Worm (Caenorhabditis elegans): Measurements from ENCODE around the gene fbxa-4.

fbxa-4 gene

ce11 chrII:2450990-2451389, 35.7 kb upstream of the fbxa-4 start (continued):
- no peak for TF ChIP-seq lim-7 (GFP tag; IDR thresholded peaks at IDR 0.05)
- TF ChIP-seq unc-62 (GFP tag; optimal IDR thresholded peaks at IDR 0.05 in 1 of 2), result no peak
- TF ChIP-seq unc-62 (tag; optimal IDR thresholded peaks at IDR 0.05), result no peak
- 0 out of 2 replicates have a peak, but pooled peaks have one; percentile 18 for TF ChIP-seq mdt-29 (GFP tag; IDR thresholded peaks at IDR 0.05)
- TF ChIP-seq egl-43 (GFP tag; IDR thresholded peaks at IDR 0.05), result no peak
- no peak for TF ChIP-seq mep-1 (tag; optimal IDR thresholded peaks at IDR 0.05)
- peak; percentile 66 for TF ChIP-seq aha-1 (tag)
- TF ChIP-seq rbr-2 (tag; optimal IDR thresholded peaks at IDR 0.05), result no peak
- peak in 1 of 2 experiments; percentile 36 for TF ChIP-seq lsy-2 (tag; optimal IDR thresholded peaks at IDR 0.05)
- TF ChIP-seq set-16 (GFP tag; IDR thresholded peaks at IDR 0.05), result no peak
- TF ChIP-seq ces-1 (GFP tag; optimal IDR thresholded peaks at IDR 0.05), result no peak
- TF ChIP-seq daf-16 (GFP tag; optimal IDR thresholded peaks at IDR 0.05), result no peak
- no peak for TF ChIP-seq daf-16 (tag; optimal IDR thresholded peaks at IDR 0.05)
- no peak for TF ChIP-seq nhr-42 (GFP tag; IDR thresholded peaks at IDR 0.05)
- no peak for TF ChIP-seq spr-1 (tag; optimal IDR thresholded peaks at IDR 0.05)
- no peak for TF ChIP-seq attf-4 (tag; optimal IDR thresholded peaks at IDR 0.05)
- no peak for TF ChIP-seq nhr-25 (tag; optimal IDR thresholded peaks at IDR 0.05; ENCODE audit: borderline replicate concordance, insufficient read depth)
- no peak for TF ChIP-seq F37D6.2 (tag; optimal IDR thresholded peaks at IDR 0.05)
- TF ChIP-seq F10B5.3 (tag; optimal IDR thresholded peaks at IDR 0.05), result no peak
- no peak for TF ChIP-seq nhr-11 (tag; optimal IDR thresholded peaks at IDR 0.05)
- TF ChIP-seq T20F7.1 (GFP tag; optimal IDR thresholded peaks at IDR 0.05), result no peak
- TF ChIP-seq hmg-1.1 (GFP tag; IDR thresholded peaks at IDR 0.05), result no peak
- no peak for TF ChIP-seq mxl-2 (GFP tag; conservative IDR thresholded peaks at IDR 0.05)
- no peak for TF ChIP-seq ceh-62 (tag; optimal IDR thresholded peaks at IDR 0.05)
- no peak for TF ChIP-seq lin-15B (tag; optimal IDR thresholded peaks at IDR 0.05)
- no peak for TF ChIP-seq nhr-48 (tag; optimal IDR thresholded peaks at IDR 0.05)
- TF ChIP-seq arid-1 (GFP tag; conservative IDR thresholded peaks at IDR 0.05), result no peak
- TF ChIP-seq ZK546.5 (tag; optimal IDR thresholded peaks at IDR 0.05), result no peak
- TF ChIP-seq hif-1 (tag; optimal IDR thresholded peaks at IDR 0.05), result peak in 1 of 2 experiments; percentile 75
- TF ChIP-seq Y75B8A.6 (GFP tag; IDR thresholded peaks at IDR 0.05), result no peak
- TF ChIP-seq daf-19 (GFP tag; conservative IDR thresholded peaks at IDR 0.05), result no peak
- TF ChIP-seq lin-1 (GFP tag; IDR thresholded peaks at IDR 0.05), result no peak
- no peak for TF ChIP-seq tag-97 (GFP tag; IDR thresholded peaks at IDR 0.05)
- no peak for TF ChIP-seq spr-3 (GFP tag; optimal IDR thresholded peaks at IDR 0.05)
- peak; percentile 47 for TF ChIP-seq dmd-6 (GFP tag; IDR thresholded peaks at IDR 0.05)
- TF ChIP-seq dmd-9 (GFP tag; IDR thresholded peaks at IDR 0.05), result peak; percentile 73; the same call in 1 of the 2 replicates
- no peak for TF ChIP-seq unc-39 (tag; optimal IDR thresholded peaks at IDR 0.05)
- TF ChIP-seq nhr-41 (GFP tag; IDR thresholded peaks at IDR 0.05), result no peak
- TF ChIP-seq nhr-6 (tag; optimal IDR thresholded peaks at IDR 0.05), result no peak
- peak; percentile 82 for TF ChIP-seq Y48G9A.11 (GFP tag; IDR thresholded peaks at IDR 0.05)
- TF ChIP-seq dpl-1 (GFP tag; optimal IDR thresholded peaks at IDR 0.05), result peak; percentile 88
- no peak for TF ChIP-seq hlh-30 (tag; optimal IDR thresholded peaks at IDR 0.05; ENCODE audit: insufficient read depth)
- no peak for TF ChIP-seq aly-2 (tag; optimal IDR thresholded peaks at IDR 0.05)
- no peak for TF ChIP-seq nhr-28 (tag; optimal IDR thresholded peaks at IDR 0.05)
- no peak for TF ChIP-seq sdz-12 (GFP tag; optimal IDR thresholded peaks at IDR 0.05)
- TF ChIP-seq snpc-1.2 (GFP tag; IDR thresholded peaks at IDR 0.05), result 0 out of 2 replicates have a peak, but pooled peaks have one; percentile 11
- TF ChIP-seq lir-3 (tag; optimal IDR thresholded peaks at IDR 0.05), result no peak
- TF ChIP-seq nhr-237 (tag; optimal IDR thresholded peaks at IDR 0.05), result no peak
- no peak for TF ChIP-seq ama-1 (optimal IDR thresholded peaks at IDR 0.05)
- peak; percentile 54; the same call in 1 of the 2 replicates for TF ChIP-seq D1046.2 (GFP tag; IDR thresholded peaks at IDR 0.05)
- no peak for TF ChIP-seq zip-11 (GFP tag; IDR thresholded peaks at IDR 0.05)
- TF ChIP-seq skn-1 (tag; optimal IDR thresholded peaks at IDR 0.05), result no peak
- TF ChIP-seq lin-29 (GFP tag; IDR thresholded peaks at IDR 0.05), result no peak
